Worm (Caenorhabditis elegans) whole organism, L4 larva: ENCODE measurements around the gene nlp-29.

Experiments
- D1046.2 ChIP-seq: fragments of 200-800 bp; sonication (Bioruptor generic); IDR thresholded peaks from 2 replicates; pipeline ENCODE4 v1.3.6; 2022; ENCODE audit warnings: missing genetic modification characterization, missing compliant biosample characterization
- aly-2 ChIP-seq: sonication (generic microtip); optimal IDR thresholded peaks from 2 replicates; lab custom pipeline; 2018; ENCODE audit warnings: missing biosample characterization, missing genetic modification characterization
- egl-27 ChIP-seq: sonication (generic microtip); optimal IDR thresholded peaks from 3 replicates; lab custom pipeline; 2017; ENCODE audit warnings: missing biosample characterization, missing genetic modification reagents, missing genetic modification characterization
- fkh-10 ChIP-seq: fragments of 150-350 bp; optimal IDR thresholded peaks from 2 replicates; lab custom pipeline; 2014; ENCODE audit warnings: missing biosample characterization, missing genetic modification reagents, missing genetic modification characterization
- lin-1 ChIP-seq: fragments of 200-800 bp; sonication (Bioruptor generic); IDR thresholded peaks from 2 replicates; pipeline ENCODE4 v1.3.6; 2022; ENCODE audit warnings: missing genetic modification reagents, missing genetic modification characterization, missing compliant biosample characterization
- lin-29 ChIP-seq: fragments of 200-800 bp; sonication (Bioruptor generic); IDR thresholded peaks from 2 replicates; pipeline ENCODE4 v1.3.6; 2022; ENCODE audit warnings: missing genetic modification reagents, missing genetic modification characterization, missing compliant biosample characterization
- nhr-11 ChIP-seq: fragments of 150-350 bp; optimal IDR thresholded peaks from 2 replicates; lab custom pipeline; 2014; ENCODE audit warnings: missing biosample characterization, missing genetic modification characterization
- nhr-25 ChIP-seq: sonication (generic microtip); optimal IDR thresholded peaks from 2 replicates; lab custom pipeline; 2017; ENCODE audit warnings: missing genetic modification characterization, mild to moderate bottlenecking, missing compliant biosample characterization, antibody characterized with exemption, moderate library complexity, borderline replicate concordance; ENCODE audit not compliant: insufficient read depth
- pha-4 ChIP-seq, 2 experiments: fragments of 150-350 bp in 1 of 2; fragments of 200-800 bp in 1 of 2; sonication (Bioruptor generic) in 1 of 2; IDR thresholded peaks in 1 of 2; optimal IDR thresholded peaks in 1 of 2; 2 replicates each; pipeline versions ENCODE4 v1.3.6 to Lab custom; 2014 to 2022; ENCODE audit warnings: missing genetic modification characterization in 2 of 2, missing genetic modification reagents in 2 of 2, missing biosample characterization in 1 of 2, missing compliant biosample characterization in 1 of 2
- unc-130 ChIP-seq: sonication (generic microtip); optimal IDR thresholded peaks from 2 replicates; lab custom pipeline; 2016; ENCODE audit warnings: missing genetic modification reagents, missing genetic modification characterization, missing compliant biosample characterization

DNA sequence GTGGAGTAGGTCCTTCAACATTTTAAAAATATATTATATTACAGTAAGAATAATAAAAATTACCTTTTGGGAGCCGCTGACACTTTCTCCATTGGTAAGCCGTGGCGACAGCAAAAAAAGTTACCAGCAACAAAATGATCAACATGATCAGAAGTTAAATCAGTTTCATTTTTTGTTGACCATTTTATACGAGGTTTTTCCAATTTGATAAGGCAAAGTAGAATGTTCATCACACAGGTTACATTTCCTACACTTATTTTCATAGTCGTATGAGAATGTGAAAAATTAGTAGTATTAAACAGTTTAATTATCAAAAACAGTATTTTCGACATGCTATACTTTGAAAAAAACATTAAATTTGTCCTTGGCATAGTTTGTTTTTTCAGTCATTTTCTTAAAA is 11.4 kb upstream of the nlp-29 start, which contains the start of gene cyp-34A10:
- no peak for TF ChIP-seq aly-2 (tag; lab: Kevin White, UChicago)
- TF ChIP-seq unc-130 (GFP tag; lab: Kevin White, UChicago), result no peak
- no peak for TF ChIP-seq lin-1
- TF ChIP-seq nhr-25 (tag; lab: Kevin White, UChicago), result no peak
- no peak for TF ChIP-seq D1046.2
- no peak for TF ChIP-seq fkh-10 (GFP tag; lab: Kevin White, UChicago)
- TF ChIP-seq lin-29 (GFP tag; lab: Robert Waterston, UW), result no peak
- no peak for TF ChIP-seq pha-4 (GFP tag; IDR thresholded peaks at IDR 0.05; lab: Robert Waterston, UW)
- no peak for TF ChIP-seq pha-4 (tag; optimal IDR thresholded peaks at IDR 0.05; lab: Kevin White, UChicago)
- no peak for TF ChIP-seq egl-27 (tag; lab: Kevin White, UChicago)
- no peak for TF ChIP-seq nhr-11 (tag; lab: Kevin White, UChicago)
